Fruit fly (Drosophila melanogaster) whole organism, embryonic: ENCODE measurements around the gene CG45065.

Experiments
- BtbVII ChIP-seq: fragments of 200-800 bp; sonication (Bioruptor generic); optimal IDR thresholded peaks from 3 replicates; lab custom pipeline; 2017; ENCODE audit warnings: missing biosample characterization, mild to moderate bottlenecking, missing genetic modification characterization
- CG11085 ChIP-seq: fragments of 200-800 bp; sonication (Bioruptor generic); IDR thresholded peaks from 2 replicates; pipeline ENCODE4 v1.3.6; 2022; ENCODE audit warnings: missing biosample characterization, missing genetic modification characterization
- CG11695 ChIP-seq: fragments of 200-800 bp; sonication (Bioruptor generic); IDR thresholded peaks from 3 replicates; pipeline ENCODE4 v1.3.6; 2022; ENCODE audit warnings: missing biosample characterization, missing genetic modification characterization
- CG12659 ChIP-seq: fragments of 200-800 bp; sonication (Bioruptor generic); optimal IDR thresholded peaks from 3 replicates; lab custom pipeline; 2017; ENCODE audit warnings: mild to moderate bottlenecking, missing biosample characterization, missing genetic modification reagents, missing genetic modification characterization
- CG12744 ChIP-seq: fragments of 200-800 bp; sonication (Bioruptor generic); optimal IDR thresholded peaks from 2 replicates; lab custom pipeline; 2016; ENCODE audit warnings: missing biosample characterization, missing genetic modification characterization
- CG14014 ChIP-seq: fragments of 200-800 bp; sonication (Bioruptor generic); IDR thresholded peaks from 2 replicates; pipeline ENCODE4 v1.3.6; 2022; ENCODE audit warnings: missing biosample characterization, missing genetic modification characterization
- CG14710 ChIP-seq: fragments of 200-800 bp; sonication (Bioruptor generic); optimal IDR thresholded peaks from 3 replicates; lab custom pipeline; 2019; ENCODE audit warnings: missing biosample characterization, mild to moderate bottlenecking, missing genetic modification characterization, moderate library complexity
- CG15514 ChIP-seq: fragments of 200-800 bp; sonication (Bioruptor generic); optimal IDR thresholded peaks from 3 replicates; lab custom pipeline; 2017; ENCODE audit warnings: missing biosample characterization, missing genetic modification characterization, mild to moderate bottlenecking, moderate library complexity, missing genetic modification reagents
- CG2116 ChIP-seq: fragments of 200-800 bp; sonication (Bioruptor generic); optimal IDR thresholded peaks from 3 replicates; lab custom pipeline; 2018; ENCODE audit warnings: missing biosample characterization, mild to moderate bottlenecking, missing genetic modification characterization
- CG2129 ChIP-seq: fragments of 200-800 bp; sonication (Bioruptor generic); IDR thresholded peaks from 2 replicates; pipeline ENCODE4 v1.3.6; 2022; ENCODE audit warnings: missing biosample characterization, missing genetic modification characterization; ENCODE audit not compliant: partially characterized antibody
- CG34224 ChIP-seq: fragments of 200-800 bp; sonication (Bioruptor generic); IDR thresholded peaks from 3 replicates; pipeline ENCODE4 v1.3.6; 2022; ENCODE audit warnings: missing biosample characterization, missing genetic modification characterization; ENCODE audit not compliant: partially characterized antibody
- CG4820 ChIP-seq: fragments of 200-800 bp; sonication (Bioruptor generic); optimal IDR thresholded peaks from 3 replicates; lab custom pipeline; 2016; ENCODE audit warnings: missing biosample characterization, missing genetic modification characterization
- CG5180 ChIP-seq: fragments of 200-800 bp; sonication (Bioruptor generic); optimal IDR thresholded peaks from 3 replicates; lab custom pipeline; 2017; ENCODE audit warnings: missing biosample characterization, missing genetic modification characterization, mild to moderate bottlenecking, moderate library complexity, missing genetic modification reagents
- CG8359 ChIP-seq: fragments of 200-800 bp; sonication (Bioruptor generic); optimal IDR thresholded peaks from 2 replicates; lab custom pipeline; 2017; ENCODE audit warnings: missing biosample characterization, mild to moderate bottlenecking, missing genetic modification characterization, borderline replicate concordance
- CG9797 ChIP-seq: fragments of 200-800 bp; sonication (Bioruptor generic); optimal IDR thresholded peaks from 3 replicates; lab custom pipeline; 2018; ENCODE audit warnings: missing biosample characterization, mild to moderate bottlenecking, missing genetic modification characterization
- D ChIP-seq, 2 experiments: fragments of 200-800 bp in 1 of 2; fragments of >200 bp in 1 of 2; sonication (Bioruptor generic) in 1 of 2; optimal IDR thresholded peaks; 2 replicates in 1 of 2; 3 replicates in 1 of 2; lab custom pipeline; 2017; ENCODE audit warnings: mild to moderate bottlenecking in 1 of 2, missing biosample characterization in 1 of 2, missing genetic modification characterization in 1 of 2, missing genetic modification reagents in 1 of 2
- Eip74EF ChIP-seq, 2 experiments: fragments of 200-800 bp in 1 of 2; fragments of >200 bp in 1 of 2; sonication (Bioruptor generic) in 1 of 2; optimal IDR thresholded peaks; 2 replicates each; lab custom pipeline; 2017 to 2019; ENCODE audit warnings: missing biosample characterization in 2 of 2, missing genetic modification characterization in 2 of 2, mild to moderate bottlenecking in 1 of 2, moderate library complexity in 1 of 2
- Fer1 ChIP-seq: fragments of 200-800 bp; sonication (Bioruptor generic); optimal IDR thresholded peaks from 2 replicates; lab custom pipeline; 2017; ENCODE audit warnings: missing biosample characterization, mild to moderate bottlenecking, missing genetic modification characterization
- HHEX ChIP-seq: fragments of 200-800 bp; sonication (Bioruptor generic); optimal IDR thresholded peaks from 3 replicates; lab custom pipeline; 2017; ENCODE audit warnings: missing biosample characterization, mild to moderate bottlenecking, missing genetic modification characterization, missing genetic modification reagents
- HLH4C ChIP-seq: fragments of 200-800 bp; sonication (Bioruptor generic); IDR thresholded peaks from 3 replicates; pipeline ENCODE4 v1.3.6; 2022; ENCODE audit warnings: missing biosample characterization, missing genetic modification characterization; ENCODE audit not compliant: partially characterized antibody
- MBD-R2 ChIP-seq: fragments of 200-800 bp; sonication (Bioruptor generic); IDR thresholded peaks from 2 replicates; pipeline ENCODE4 v1.3.6; 2022; ENCODE audit warnings: missing biosample characterization, missing genetic modification characterization
- MTF-1 ChIP-seq: fragments of 200-800 bp; sonication (Bioruptor generic); optimal IDR thresholded peaks from 2 replicates; lab custom pipeline; 2018; ENCODE audit warnings: missing biosample characterization, mild to moderate bottlenecking, missing genetic modification characterization, borderline replicate concordance
- Mrtf ChIP-seq: fragments of 200-800 bp; sonication (Bioruptor generic); IDR thresholded peaks from 3 replicates; pipeline ENCODE4 v1.3.6; 2022; ENCODE audit warnings: missing biosample characterization, missing genetic modification characterization
- Myb ChIP-seq: fragments of 200-800 bp; sonication (Bioruptor generic); optimal IDR thresholded peaks from 2 replicates; lab custom pipeline; 2016; ENCODE audit warnings: missing biosample characterization, missing genetic modification characterization
- NFAT ChIP-seq: fragments of 200-800 bp; sonication (Bioruptor generic); IDR thresholded peaks from 2 replicates; pipeline ENCODE4 v1.3.6; 2022; ENCODE audit warnings: missing biosample characterization, missing genetic modification characterization
- Sry-δ ChIP-seq: fragments of 200-800 bp; sonication (Bioruptor generic); optimal IDR thresholded peaks from 2 replicates; lab custom pipeline; 2016; ENCODE audit warnings: missing biosample characterization, missing genetic modification characterization
- amos ChIP-seq: fragments of 200-800 bp; sonication (Bioruptor generic); IDR thresholded peaks from 2 replicates; pipeline ENCODE4 v1.3.6; 2022; ENCODE audit warnings: missing biosample characterization, missing genetic modification characterization; ENCODE audit not compliant: partially characterized antibody
- ap ChIP-seq: fragments of 200-800 bp; sonication (Bioruptor generic); IDR thresholded peaks from 2 replicates; pipeline ENCODE4 v1.3.6; 2022; ENCODE audit warnings: missing biosample characterization, missing genetic modification characterization
- ato ChIP-seq: fragments of 200-800 bp; sonication (Bioruptor generic); IDR thresholded peaks from 2 replicates; pipeline ENCODE4 v1.3.6; 2022; ENCODE audit warnings: missing biosample characterization, missing genetic modification characterization; ENCODE audit not compliant: partially characterized antibody
- bab2 ChIP-seq: fragments of 200-800 bp; sonication (Bioruptor generic); optimal IDR thresholded peaks from 2 replicates; lab custom pipeline; 2016; ENCODE audit warnings: missing biosample characterization, missing genetic modification characterization
- bbx ChIP-seq: fragments of 200-800 bp; sonication (Bioruptor generic); IDR thresholded peaks from 2 replicates; pipeline ENCODE4 v1.3.6; 2022; ENCODE audit warnings: missing biosample characterization, missing genetic modification characterization; ENCODE audit not compliant: partially characterized antibody
- chinmo ChIP-seq: fragments of 200-800 bp; sonication (Bioruptor generic); IDR thresholded peaks from 4 replicates; pipeline ENCODE4 v1.3.6; 2022; ENCODE audit warnings: missing biosample characterization, missing genetic modification characterization; ENCODE audit not compliant: partially characterized antibody
- dan ChIP-seq: fragments of 200-800 bp; sonication (Bioruptor generic); IDR thresholded peaks from 2 replicates; pipeline ENCODE4 v1.3.6; 2022; ENCODE audit warnings: missing biosample characterization, missing genetic modification characterization
- dysf ChIP-seq: fragments of 200-800 bp; sonication (Bioruptor generic); IDR thresholded peaks from 3 replicates; pipeline ENCODE4 v1.3.6; 2022; ENCODE audit warnings: missing biosample characterization, missing genetic modification characterization
- fd64A ChIP-seq: fragments of 200-800 bp; sonication (Bioruptor generic); optimal IDR thresholded peaks from 3 replicates; lab custom pipeline; 2018; ENCODE audit warnings: missing biosample characterization, mild to moderate bottlenecking, missing genetic modification characterization
- ftz-f1 ChIP-seq: fragments of 200-800 bp; sonication (Bioruptor generic); optimal IDR thresholded peaks from 2 replicates; lab custom pipeline; 2016; ENCODE audit warnings: missing biosample characterization, missing genetic modification characterization
- gro ChIP-seq: fragments of 200-800 bp; sonication (Bioruptor generic); optimal IDR thresholded peaks from 2 replicates; lab custom pipeline; 2016; ENCODE audit warnings: missing biosample characterization, missing genetic modification characterization
- jigr1 ChIP-seq: fragments of 200-800 bp; sonication (Bioruptor generic); IDR thresholded peaks from 3 replicates; pipeline ENCODE4 v1.3.6; 2022; ENCODE audit warnings: missing biosample characterization, missing genetic modification characterization
- mirr ChIP-seq: fragments of 200-800 bp; sonication (Bioruptor generic); optimal IDR thresholded peaks from 3 replicates; lab custom pipeline; 2018; ENCODE audit warnings: missing biosample characterization, mild to moderate bottlenecking, missing genetic modification characterization
- pzg ChIP-seq: fragments of 200-800 bp; sonication (Bioruptor generic); optimal IDR thresholded peaks from 3 replicates; lab custom pipeline; 2018; ENCODE audit warnings: missing biosample characterization, mild to moderate bottlenecking, missing genetic modification characterization, moderate library complexity
- salm ChIP-seq: fragments of 200-800 bp; sonication (Bioruptor generic); optimal IDR thresholded peaks from 2 replicates; lab custom pipeline; 2018; ENCODE audit warnings: missing biosample characterization, mild to moderate bottlenecking, missing genetic modification characterization
- schlank ChIP-seq: fragments of 200-800 bp; sonication (Bioruptor generic); optimal IDR thresholded peaks from 2 replicates; lab custom pipeline; 2018; ENCODE audit warnings: missing biosample characterization, mild to moderate bottlenecking, missing genetic modification characterization
- tio ChIP-seq: fragments of 200-800 bp; sonication (Bioruptor generic); optimal IDR thresholded peaks from 2 replicates; lab custom pipeline; 2017; ENCODE audit warnings: missing biosample characterization, missing genetic modification characterization, inconsistent platforms
- tna ChIP-seq: fragments of 200-800 bp; sonication (Bioruptor generic); IDR thresholded peaks from 2 replicates; pipeline ENCODE4 v1.3.6; 2022; ENCODE audit warnings: missing biosample characterization, missing genetic modification characterization; ENCODE audit not compliant: partially characterized antibody
- vvl ChIP-seq: fragments of 200-800 bp; sonication (Bioruptor generic); IDR thresholded peaks from 2 replicates; pipeline ENCODE4 v1.3.6; 2022; ENCODE audit warnings: missing biosample characterization, missing genetic modification characterization
- zfh2 ChIP-seq: fragments of 200-800 bp; sonication (Bioruptor generic); optimal IDR thresholded peaks from 2 replicates; lab custom pipeline; 2016; ENCODE audit warnings: missing biosample characterization, missing genetic modification characterization

The CG45065 gene

DNA sequence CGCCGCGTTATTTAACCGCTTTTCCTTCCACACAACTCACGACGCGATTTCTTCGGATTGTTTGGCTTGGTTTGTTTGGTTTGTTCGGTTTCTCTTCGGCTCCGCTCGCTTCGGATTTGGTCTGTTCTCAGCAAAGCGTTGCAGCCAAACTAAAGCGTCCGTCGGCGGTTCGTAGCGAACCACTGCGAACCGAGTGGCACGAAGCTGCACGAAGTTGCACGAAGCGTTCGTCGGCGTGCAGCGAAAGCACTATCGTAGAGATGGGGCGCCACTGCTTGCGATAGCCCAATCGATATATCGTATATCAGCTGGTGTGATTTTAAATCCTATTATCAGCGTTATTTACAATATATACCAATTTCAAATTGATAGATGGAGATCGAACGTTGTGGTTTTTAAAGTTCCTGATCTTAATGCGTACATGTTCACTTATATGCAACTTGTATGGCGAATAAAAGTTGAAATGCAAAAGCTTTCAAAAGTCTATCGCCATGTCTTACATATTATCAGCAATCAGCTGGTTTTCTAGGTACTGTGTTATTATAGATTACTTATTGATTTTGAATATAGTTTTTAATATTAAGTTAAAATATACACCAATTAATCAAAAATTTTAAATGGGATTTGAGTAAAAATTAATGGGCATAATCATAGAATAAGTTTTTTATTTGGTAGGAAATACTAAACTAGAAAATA is 56.3 kb downstream of the CG45065 start, which contains the start of gene rut (continued):
- TF ChIP-seq pzg (GFP tag; lab: Kevin White, UChicago) = peak; percentile 64
- TF ChIP-seq CG12659 = peak; percentile 56
- no peak for TF ChIP-seq BtbVII (GFP tag; lab: Kevin White, UChicago)
- TF ChIP-seq MBD-R2 (GFP tag; lab: Robert Waterston, UW) = peak; percentile 43; the same call in 1 of the 2 replicates
- TF ChIP-seq fd64A = no peak
- no peak for TF ChIP-seq Mrtf (GFP tag; lab: Robert Waterston, UW)
- TF ChIP-seq mirr (GFP tag; lab: Kevin White, UChicago) = no peak
- no peak for TF ChIP-seq CG9797
- peak; percentile 93 for TF ChIP-seq tna
- TF ChIP-seq MTF-1 (GFP tag; lab: Kevin White, UChicago) = peak; percentile 9
- peak; percentile 69 for TF ChIP-seq CG15514
- TF ChIP-seq CG11695 (GFP tag; lab: Robert Waterston, UW) = 0 out of 3 replicates have a peak, but pooled peaks have one; percentile 7
- TF ChIP-seq CG2129 (GFP tag; lab: Robert Waterston, UW) = peak; percentile 65
- TF ChIP-seq HLH4C = peak; percentile 93
- TF ChIP-seq CG5180 (GFP tag; lab: Kevin White, UChicago) = peak; percentile 97
- peak; percentile 25 for TF ChIP-seq CG12744 (GFP tag; lab: Kevin White, UChicago)
- no peak for TF ChIP-seq ap (GFP tag; lab: Robert Waterston, UW)
- peak; percentile 96 for TF ChIP-seq amos (GFP tag; lab: Robert Waterston, UW)
- peak; percentile 56; the same call in 1 of the 2 replicates for TF ChIP-seq CG14014 (GFP tag; lab: Robert Waterston, UW)
- peak; percentile 4 for TF ChIP-seq ftz-f1 (GFP tag; lab: Kevin White, UChicago)
- peak; percentile 39; the same call in 1 of the 2 replicates for TF ChIP-seq CG11085 (GFP tag; lab: Robert Waterston, UW)
- TF ChIP-seq bbx = peak; percentile 97
- TF ChIP-seq Myb (GFP tag; lab: Kevin White, UChicago) = peak; percentile 67
- TF ChIP-seq Fer1 (GFP tag; lab: Kevin White, UChicago) = peak; percentile 17
- peak; percentile 89 for TF ChIP-seq CG34224
- no peak for TF ChIP-seq dysf
- no peak for TF ChIP-seq dan (GFP tag; lab: Robert Waterston, UW)
- TF ChIP-seq gro (GFP tag; lab: Kevin White, UChicago) = peak; percentile 78
- peak; percentile 91 for TF ChIP-seq Sry-δ
- TF ChIP-seq chinmo = peak; percentile 97
- TF ChIP-seq Eip74EF (GFP tag; optimal IDR thresholded peaks at IDR 0.05; lab: Kevin White, UChicago) = no peak
- TF ChIP-seq vvl (GFP tag; lab: Robert Waterston, UW) = peak; percentile 41
- no peak for TF ChIP-seq tio (GFP tag; lab: Kevin White, UChicago)
- TF ChIP-seq zfh2 (GFP tag; lab: Kevin White, UChicago) = peak; percentile 8
- TF ChIP-seq CG14710 (tag; lab: Kevin White, UChicago) = no peak
- TF ChIP-seq NFAT (GFP tag; lab: Robert Waterston, UW) = peak; percentile 39; the same call in 1 of the 2 replicates
- TF ChIP-seq bab2 = peak; percentile 15
- peak; percentile 92; the same call in 1 of the 2 replicates for TF ChIP-seq ato (GFP tag; lab: Robert Waterston, UW)
- no peak for TF ChIP-seq schlank (tag; lab: Kevin White, UChicago)
- no peak for TF ChIP-seq CG8359 (GFP tag; lab: Kevin White, UChicago)
- peak; percentile 34 for TF ChIP-seq HHEX
- no peak for TF ChIP-seq salm (tag; lab: Kevin White, UChicago)
- TF ChIP-seq jigr1 = no peak
- peak; percentile 17 for TF ChIP-seq CG2116 (GFP tag; lab: Kevin White, UChicago)
- TF ChIP-seq CG4820 (GFP tag; lab: Kevin White, UChicago) = no peak
- TF ChIP-seq D (optimal IDR thresholded peaks at IDR 0.05; lab: Kevin White, UChicago) = no peak
- TF ChIP-seq D (GFP tag; optimal IDR thresholded peaks at IDR 0.05; lab: Kevin White, UChicago) = no peak
